Worm (Caenorhabditis elegans): ENCODE measurements around the gene fat-5.

fat-5 gene

ce11 chrV:17724704-17725103 is at the start of gene fat-5:
fat-5 (plus strand) TSS chrV:17725004.
- TF ChIP-seq tlp-1 (tag; optimal IDR thresholded peaks at IDR 0.05) = no peak

ce11 chrV:17676553-17676952 is 48.3 kb upstream of the fat-5 start, which contains the start of gene str-92:
str-92 (minus strand) TSS chrV:17676653.
- no peak for TF ChIP-seq lsy-2 (tag; optimal IDR thresholded peaks at IDR 0.05)
- TF ChIP-seq nhr-12 (tag; optimal IDR thresholded peaks at IDR 0.05) = no peak
- no peak for TF ChIP-seq hlh-17 (GFP tag; optimal IDR thresholded peaks at IDR 0.05; ENCODE audit: borderline replicate concordance)
- TF ChIP-seq hlh-4 (tag; optimal IDR thresholded peaks at IDR 0.05) = no peak
- no peak for TF ChIP-seq aha-1 (tag; optimal IDR thresholded peaks at IDR 0.05)
- TF ChIP-seq skn-1 (tag; optimal IDR thresholded peaks at IDR 0.05) = no peak
- no peak for TF ChIP-seq fos-1 (tag; optimal IDR thresholded peaks at IDR 0.05)
- no peak for TF ChIP-seq ets-5 (GFP tag; IDR thresholded peaks at IDR 0.05)
- TF ChIP-seq fkh-4 (tag; optimal IDR thresholded peaks at IDR 0.05; ENCODE audit: borderline replicate concordance) = no peak
- TF ChIP-seq nhr-28 (tag; optimal IDR thresholded peaks at IDR 0.05) = no peak
- TF ChIP-seq pag-3 (tag; optimal IDR thresholded peaks at IDR 0.05; ENCODE audit: borderline replicate concordance, insufficient read depth) = no peak
- no peak for TF ChIP-seq lin-39 (tag; optimal IDR thresholded peaks at IDR 0.05)
- no peak for TF ChIP-seq ceh-8 (GFP tag; optimal IDR thresholded peaks at IDR 0.05)

DNA sequence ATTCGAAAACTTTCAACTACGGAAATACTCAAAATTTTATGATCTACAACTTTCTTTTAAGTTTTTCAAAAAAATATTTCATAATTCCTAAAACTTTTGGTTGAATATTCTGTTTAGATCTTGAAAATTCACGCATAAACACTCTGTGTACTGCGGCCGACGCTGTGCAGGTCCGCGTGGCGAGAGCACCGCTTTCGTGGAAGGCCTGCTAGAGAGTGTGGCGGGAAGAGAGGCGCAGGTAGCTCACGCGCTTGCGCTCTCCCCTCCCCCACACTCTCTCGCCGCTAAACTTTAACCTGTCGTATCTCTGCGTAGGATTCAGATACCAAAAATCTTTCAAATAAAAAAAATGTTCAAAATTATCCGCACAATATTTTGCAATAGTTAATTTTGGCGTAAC is 41.5 kb upstream of the fat-5 start:
- TF ChIP-seq efl-1 (optimal IDR thresholded peaks at IDR 0.05) (no peak), efl-1 (GFP tag; optimal IDR thresholded peaks at IDR 0.05 in 1 of 2) (peak in 1 of 2 experiments; percentile 4), pax-3 (tag; optimal IDR thresholded peaks at IDR 0.05) (no peak)

DNA sequence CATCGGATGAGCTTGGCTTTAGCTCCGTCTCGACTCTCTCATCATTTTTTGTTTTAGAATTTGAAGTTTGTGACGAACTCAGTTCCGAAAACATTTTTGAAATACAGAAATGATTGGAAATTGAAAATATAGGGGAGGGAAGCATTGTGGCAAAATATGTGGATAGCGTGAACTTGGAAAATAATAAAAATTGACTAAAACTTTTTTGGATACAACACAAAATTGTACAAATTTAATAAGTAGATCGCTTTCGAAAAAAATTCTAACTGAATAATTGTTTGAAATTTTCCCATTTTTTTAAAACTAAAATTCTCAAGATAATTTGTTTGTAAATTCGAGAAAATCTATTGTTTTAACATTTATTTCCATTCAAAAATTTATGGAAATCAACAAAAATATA is 41.0 kb upstream of the fat-5 start, which contains the start of gene F59A1.15:
F59A1.15 (minus strand) TSS at position 101 of the 400 bp plus-strand sequence.
- TF ChIP-seq sptf-1 (tag; optimal IDR thresholded peaks at IDR 0.05) (no peak), swsn-7 (tag; optimal IDR thresholded peaks at IDR 0.05) (no peak), unc-98 (GFP tag; IDR thresholded peaks at IDR 0.05) (no peak), nhr-71 (tag; optimal IDR thresholded peaks at IDR 0.05) (no peak), dsc-1 (tag; optimal IDR thresholded peaks at IDR 0.05) (no peak), nhr-84 (tag; optimal IDR thresholded peaks at IDR 0.05) (no peak), nhr-90 (tag; optimal IDR thresholded peaks at IDR 0.05; ENCODE audit: poor library complexity) (no peak), rnt-1 (tag; optimal IDR thresholded peaks at IDR 0.05) (no peak)

DNA sequence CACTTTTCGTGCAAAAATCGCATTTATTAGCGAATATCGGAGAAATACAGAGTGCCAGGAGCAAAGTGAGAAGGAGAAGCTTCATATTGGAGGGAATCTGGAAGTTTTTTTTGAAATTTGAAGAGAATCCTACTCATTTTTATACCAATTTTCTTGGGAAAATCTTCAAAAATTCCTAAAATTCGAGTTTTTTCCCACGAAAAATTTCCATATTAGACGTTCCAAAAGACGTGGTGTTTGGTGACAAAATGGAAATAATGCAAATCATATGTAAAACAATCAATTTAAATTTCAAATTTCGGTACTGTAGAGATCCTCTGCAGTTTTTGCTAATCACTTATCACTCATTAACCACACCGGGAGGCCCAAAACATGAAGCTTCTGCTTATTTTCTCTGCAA is 39.9 kb upstream of the fat-5 start, which contains the start of the genes F59A1.16 and F59A1.6:
F59A1.16 (minus strand) TSS at position 101 of the 400 bp plus-strand sequence.
F59A1.6 (plus strand) TSS at position 285 of the 400 bp plus-strand sequence.
- TF ChIP-seq ztf-4 (tag; optimal IDR thresholded peaks at IDR 0.05) (no peak), ceh-88 (GFP tag; IDR thresholded peaks at IDR 0.05) (no peak), egl-27 (tag; optimal IDR thresholded peaks at IDR 0.05) (no peak), ama-1 (optimal IDR thresholded peaks at IDR 0.05) (no peak), nhr-77 (tag; optimal IDR thresholded peaks at IDR 0.05) (no peak), elt-2 (tag; optimal IDR thresholded peaks at IDR 0.05) (no peak)

- TF ChIP-seq tlp-1 (tag; optimal IDR thresholded peaks at IDR 0.05) = no peak
- no peak for TF ChIP-seq nhr-76 (tag; optimal IDR thresholded peaks at IDR 0.05)
- TF ChIP-seq egl-13 (tag; optimal IDR thresholded peaks at IDR 0.05) = no peak
- no peak for TF ChIP-seq Y116A8C.19 (tag; optimal IDR thresholded peaks at IDR 0.05; ENCODE audit: borderline replicate concordance)
- no peak for TF ChIP-seq ceh-88 (GFP tag; IDR thresholded peaks at IDR 0.05)
- no peak for TF ChIP-seq alr-1 (tag; optimal IDR thresholded peaks at IDR 0.05; ENCODE audit: borderline replicate concordance)
- no peak for TF ChIP-seq fkh-8 (tag; optimal IDR thresholded peaks at IDR 0.05)
- no peak for TF ChIP-seq irx-1 (tag; optimal IDR thresholded peaks at IDR 0.05)
- TF ChIP-seq efl-1 (optimal IDR thresholded peaks at IDR 0.05) = no peak
- no peak for TF ChIP-seq efl-1 (GFP tag; optimal IDR thresholded peaks at IDR 0.05 in 1 of 2)
- TF ChIP-seq lsy-2 (tag; optimal IDR thresholded peaks at IDR 0.05) = no peak
- TF ChIP-seq C34B4.2 (tag; optimal IDR thresholded peaks at IDR 0.05) = no peak
- no peak for TF ChIP-seq nhr-19 (GFP tag; conservative IDR thresholded peaks at IDR 0.05)
- TF ChIP-seq rnt-1 (tag; optimal IDR thresholded peaks at IDR 0.05) = no peak
These were observed 38.0 kb upstream of the fat-5 start, which contains the start of gene F59A1.18 for ce11 chrV:17686852-17687251. F59A1.18 (minus strand) TSS chrV:17686952.

Measured in whole organism, L1 larva.